Worm (Caenorhabditis elegans) whole organism, L3 larva: ENCODE data around the gene ctsa-1.1.
A peak's percentile ranks its signal among the peaks of the same experiment; 100 is the strongest.

Source experiments
- R02D3.7 ChIP-seq: fragments of 150-350 bp; optimal IDR thresholded peaks from 2 replicates; lab custom pipeline; 2014; ENCODE audit warnings: missing biosample characterization, missing genetic modification characterization
- ZK546.5 ChIP-seq: sonication (generic microtip); optimal IDR thresholded peaks from 2 replicates; lab custom pipeline; 2017; ENCODE audit warnings: missing biosample characterization, missing genetic modification characterization
- aly-2 ChIP-seq: fragments of 150-350 bp; optimal IDR thresholded peaks from 2 replicates; lab custom pipeline; 2014; ENCODE audit warnings: missing biosample characterization, missing genetic modification characterization
- ama-1 ChIP-seq: fragments of 150-350 bp; optimal IDR thresholded peaks from 2 replicates; lab custom pipeline; 2018
- ceh-28 ChIP-seq: fragments of 150-350 bp; optimal IDR thresholded peaks from 2 replicates; lab custom pipeline; 2014; ENCODE audit warnings: missing biosample characterization, missing genetic modification reagents, missing genetic modification characterization
- ceh-82 ChIP-seq: fragments of 150-350 bp; optimal IDR thresholded peaks from 2 replicates; lab custom pipeline; 2014; ENCODE audit warnings: missing biosample characterization, missing genetic modification characterization
- ceh-9 ChIP-seq: sonication (generic microtip); optimal IDR thresholded peaks from 2 replicates; lab custom pipeline; 2018; ENCODE audit warnings: missing biosample characterization, missing genetic modification characterization
- daf-12 ChIP-seq: fragments of 150-350 bp; optimal IDR thresholded peaks from 2 replicates; lab custom pipeline; 2014; ENCODE audit warnings: missing biosample characterization, missing genetic modification reagents, missing genetic modification characterization
- egl-5 ChIP-seq: fragments of 150-350 bp; optimal IDR thresholded peaks from 2 replicates; lab custom pipeline; 2017; ENCODE audit warnings: missing biosample characterization, missing genetic modification reagents, missing genetic modification characterization, inconsistent platforms
- elt-2 ChIP-seq: sonication (generic microtip); optimal IDR thresholded peaks from 2 replicates; lab custom pipeline; 2016; ENCODE audit warnings: missing genetic modification reagents, mild to moderate bottlenecking, missing genetic modification characterization, missing compliant biosample characterization
- elt-3 ChIP-seq, 3 experiments: fragments of 150-350 bp in 1 of 3; sonication (generic microtip) in 2 of 3; optimal IDR thresholded peaks; 2 replicates in 2 of 3; 4 replicates in 1 of 3; lab custom pipeline; 2014 to 2017; ENCODE audit warnings: missing biosample characterization in 3 of 3, missing genetic modification characterization in 3 of 3
- eor-1 ChIP-seq, 2 experiments: fragments of 150-350 bp; optimal IDR thresholded peaks; 2 replicates each; lab custom pipeline; 2014 to 2018; ENCODE audit warnings: missing biosample characterization in 2 of 2, missing genetic modification characterization in 2 of 2
- fos-1 ChIP-seq: fragments of 150-350 bp; optimal IDR thresholded peaks from 2 replicates; lab custom pipeline; 2014; ENCODE audit warnings: missing biosample characterization, missing genetic modification characterization
- hmg-11 ChIP-seq: sonication (generic microtip); optimal IDR thresholded peaks from 2 replicates; lab custom pipeline; 2016; ENCODE audit warnings: missing genetic modification characterization, missing compliant biosample characterization
- lin-15B ChIP-seq: fragments of 150-350 bp; optimal IDR thresholded peaks from 2 replicates; lab custom pipeline; 2014; ENCODE audit warnings: missing biosample characterization, missing genetic modification characterization
- lin-39 ChIP-seq: fragments of 150-350 bp; optimal IDR thresholded peaks from 2 replicates; lab custom pipeline; 2018; ENCODE audit warnings: missing biosample characterization, missing genetic modification reagents, missing genetic modification characterization
- lsy-12 ChIP-seq: sonication (generic microtip); optimal IDR thresholded peaks from 2 replicates; lab custom pipeline; 2016; ENCODE audit warnings: mild to moderate bottlenecking, missing genetic modification characterization, missing compliant biosample characterization
- mml-1 ChIP-seq: fragments of 150-350 bp; sonication (generic microtip); optimal IDR thresholded peaks from 3 replicates; lab custom pipeline; 2014; ENCODE audit warnings: missing biosample characterization, missing genetic modification characterization
- nfya-1 ChIP-seq: sonication (generic microtip); optimal IDR thresholded peaks from 2 replicates; lab custom pipeline; 2017; ENCODE audit warnings: missing genetic modification characterization, mild to moderate bottlenecking, missing compliant biosample characterization, antibody characterized with exemption, moderate library complexity; ENCODE audit not compliant: insufficient read depth
- nhr-11 ChIP-seq: fragments of 150-350 bp; optimal IDR thresholded peaks from 2 replicates; lab custom pipeline; 2014; ENCODE audit warnings: missing biosample characterization, missing genetic modification characterization
- nhr-25 ChIP-seq: sonication (generic microtip); optimal IDR thresholded peaks from 2 replicates; lab custom pipeline; 2017; ENCODE audit warnings: missing biosample characterization, missing genetic modification characterization
- nhr-28 ChIP-seq: fragments of 150-350 bp; optimal IDR thresholded peaks from 2 replicates; lab custom pipeline; 2014; ENCODE audit warnings: missing biosample characterization, missing genetic modification characterization
- nhr-43 ChIP-seq: sonication (generic microtip); optimal IDR thresholded peaks from 2 replicates; lab custom pipeline; 2016; ENCODE audit warnings: mild to moderate bottlenecking, missing genetic modification characterization, missing compliant biosample characterization; ENCODE audit not compliant: poor library complexity, severe bottlenecking
- nhr-67 ChIP-seq: fragments of 150-350 bp; optimal IDR thresholded peaks from 2 replicates; lab custom pipeline; 2014; ENCODE audit warnings: missing biosample characterization, missing genetic modification characterization
- nhr-76 ChIP-seq: fragments of 150-350 bp; sonication (generic microtip); optimal IDR thresholded peaks from 5 replicates; lab custom pipeline; 2014; ENCODE audit warnings: missing biosample characterization, missing genetic modification characterization
- pha-4 ChIP-seq: fragments of 150-350 bp; optimal IDR thresholded peaks from 2 replicates; lab custom pipeline; 2014; ENCODE audit warnings: missing biosample characterization, missing genetic modification reagents, missing genetic modification characterization
- sea-2 ChIP-seq: fragments of 150-350 bp; sonication (generic microtip); optimal IDR thresholded peaks from 4 replicates; lab custom pipeline; 2014; ENCODE audit warnings: missing biosample characterization, missing genetic modification reagents, missing genetic modification characterization
- snpc-4 ChIP-seq: fragments of 150-350 bp; optimal IDR thresholded peaks from 2 replicates; lab custom pipeline; 2014; ENCODE audit warnings: missing biosample characterization, missing genetic modification characterization
- unc-62 ChIP-seq: fragments of 150-350 bp; sonication (generic microtip); optimal IDR thresholded peaks from 4 replicates; lab custom pipeline; 2014; ENCODE audit warnings: missing biosample characterization, missing genetic modification reagents, missing genetic modification characterization
- zag-1 ChIP-seq: fragments of 150-350 bp; optimal IDR thresholded peaks from 2 replicates; lab custom pipeline; 2014; ENCODE audit warnings: missing biosample characterization, missing genetic modification characterization
- ztf-11 ChIP-seq: fragments of 150-350 bp; optimal IDR thresholded peaks from 2 replicates; lab custom pipeline; 2014; ENCODE audit warnings: missing biosample characterization, missing genetic modification characterization
- ztf-4 ChIP-seq: fragments of 150-350 bp; optimal IDR thresholded peaks from 2 replicates; lab custom pipeline; 2014; ENCODE audit warnings: missing biosample characterization, missing genetic modification characterization

ctsa-1.1 gene

DNA sequence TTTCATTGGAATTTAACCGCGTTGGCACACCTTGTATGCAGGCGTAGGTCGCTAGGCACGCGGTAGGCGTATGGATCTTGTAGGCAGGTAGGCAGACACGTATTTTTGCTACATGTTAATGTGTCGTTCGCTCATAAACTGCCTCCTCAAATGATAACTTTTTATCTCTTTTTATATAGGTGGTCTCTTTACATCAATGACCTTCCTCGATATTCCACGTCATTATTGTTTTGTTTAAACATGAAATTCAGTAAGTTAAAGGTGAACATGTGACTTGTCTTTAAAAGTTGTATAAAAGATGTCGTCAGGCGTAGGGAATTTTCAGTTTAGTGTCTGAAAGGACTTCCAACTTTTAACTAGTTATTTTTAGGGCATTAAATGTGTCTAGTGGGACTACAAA is 10.2 kb downstream of the ctsa-1.1 start:
- TF ChIP-seq nhr-25 (tag; lab: Kevin White, UChicago) (peak; percentile 66), nhr-43 (tag; lab: Kevin White, UChicago) (peak; percentile 12), elt-2 (tag; lab: Kevin White, UChicago) (no peak), ama-1 (peak; percentile 23), nhr-76 (tag; lab: Kevin White, UChicago) (no peak)

DNA sequence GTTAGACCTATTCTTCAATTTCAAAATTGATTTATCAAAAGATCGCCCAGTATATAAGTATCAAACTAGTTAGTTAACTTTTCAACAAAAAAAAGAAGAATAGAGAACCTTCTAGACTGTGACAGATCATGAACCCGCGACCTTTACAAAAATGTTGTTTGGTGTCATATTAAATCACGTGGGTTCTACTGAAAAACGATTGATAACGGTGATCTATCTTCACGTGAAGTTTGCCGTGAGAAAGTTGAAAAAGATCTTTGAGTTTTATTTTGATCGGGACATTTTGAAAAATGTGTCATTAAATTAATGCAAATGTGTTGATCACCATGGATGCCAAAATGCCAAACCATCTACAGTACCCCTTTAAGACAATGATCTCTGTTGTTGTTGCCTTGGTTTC is 10.9 kb downstream of the ctsa-1.1 start:
- TF ChIP-seq nhr-25 (tag; lab: Kevin White, UChicago) (peak; percentile 68), nhr-43 (tag; lab: Kevin White, UChicago) (peak; percentile 57), snpc-4 (tag; lab: Kevin White, UChicago) (no peak), ztf-4 (peak; percentile 6), sea-2 (no peak), lsy-12 (peak; percentile 54)

DNA sequence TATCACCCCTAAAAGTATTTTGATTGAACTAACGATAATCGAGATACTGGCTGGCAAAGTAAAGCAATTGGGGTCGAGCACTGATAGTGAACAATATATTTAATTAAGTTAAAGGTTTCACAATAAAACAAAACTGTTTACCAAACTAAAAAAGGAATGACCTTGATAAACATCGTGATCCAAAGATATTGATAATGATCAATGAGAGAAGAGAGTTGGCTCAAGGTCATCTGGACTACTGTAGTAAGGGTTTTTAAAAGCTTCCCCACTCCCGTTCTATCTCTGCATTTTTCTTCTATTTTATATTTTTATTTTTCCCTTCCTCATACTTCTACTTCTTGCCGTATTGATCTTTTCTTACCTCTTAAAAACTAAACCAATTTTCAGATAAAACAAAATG is 12.1 kb downstream of the ctsa-1.1 start, which contains the start of gene F41C3.2:
Gene F41C3.2 (plus strand): TSS at position 388 of the 400 bp plus-strand sequence.
- TF ChIP-seq lin-15B (tag; lab: Kevin White, UChicago) (no peak), nhr-28 (tag; lab: Kevin White, UChicago) (no peak), aly-2 (no peak), nhr-43 (tag; lab: Kevin White, UChicago) (no peak), lin-39 (tag; lab: Kevin White, UChicago) (no peak), ztf-11 (tag; lab: Kevin White, UChicago) (no peak), egl-5 (tag; lab: Kevin White, UChicago) (no peak), daf-12 (tag; lab: Kevin White, UChicago) (no peak), nhr-67 (no peak), hmg-11 (no peak), elt-3 (tag; optimal IDR thresholded peaks at IDR 0.05; lab: Kevin White, UChicago) (peak in 1 of 3 experiments; percentile 2), nhr-11 (tag; lab: Kevin White, UChicago) (no peak), nhr-25 (tag; lab: Kevin White, UChicago) (peak; percentile 46), pha-4 (tag; lab: Kevin White, UChicago) (no peak), eor-1 (tag; optimal IDR thresholded peaks at IDR 0.05; lab: Kevin White, UChicago) (no peak), ZK546.5 (tag; lab: Kevin White, UChicago) (no peak)
- TF ChIP-seq, all 47 proteins: peak for 2

DNA sequence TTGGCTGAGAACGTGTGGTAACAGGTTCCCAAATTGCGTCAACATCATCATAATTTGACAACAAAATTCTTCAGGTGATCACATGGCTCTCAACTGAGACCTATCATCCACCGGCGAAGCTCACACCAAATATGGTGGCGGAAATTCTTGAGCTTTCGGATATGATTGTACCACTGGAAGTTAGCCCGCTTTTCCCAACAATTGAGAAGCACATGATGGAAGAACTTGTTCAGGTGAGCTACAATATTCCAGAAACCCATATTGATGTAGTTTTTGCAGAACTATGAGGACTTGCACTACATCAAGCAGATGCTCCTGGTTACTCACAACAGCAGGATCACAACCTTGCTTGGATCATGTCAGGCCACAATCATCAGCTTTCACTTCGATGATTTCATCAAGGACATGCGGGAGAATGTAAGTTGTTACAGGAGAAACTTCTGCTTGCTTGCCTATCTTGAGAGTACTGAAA is 14.8 kb downstream of the ctsa-1.1 start, which contains the start of gene F41C3.1:
Gene F41C3.1 (plus strand): TSS at position 51 of the 472 bp plus-strand sequence.
- TF ChIP-seq nhr-28 (tag; lab: Kevin White, UChicago) (no peak), nfya-1 (tag; lab: Kevin White, UChicago) (no peak), ceh-82 (tag; lab: Kevin White, UChicago) (no peak), ceh-28 (tag; lab: Kevin White, UChicago) (no peak)

DNA sequence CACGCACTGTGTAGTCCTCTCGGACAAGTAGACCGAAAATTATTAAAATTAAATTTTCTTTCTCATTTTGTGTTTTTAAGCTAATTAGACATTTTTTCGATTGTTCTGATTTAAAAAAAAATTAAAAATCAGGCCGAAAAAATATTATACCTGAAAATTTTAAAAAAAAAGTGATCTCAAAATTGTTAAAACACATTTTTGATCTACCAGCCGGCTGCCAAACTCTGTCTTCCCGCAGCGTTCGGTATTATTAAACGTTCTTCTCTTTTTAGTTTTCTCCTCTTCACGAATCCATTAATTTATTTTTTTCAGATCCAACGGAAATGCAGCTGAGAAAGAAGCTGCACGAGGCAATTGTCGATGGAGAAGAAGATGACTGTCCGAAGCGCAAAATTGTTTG is 15.7 kb downstream of the ctsa-1.1 start, which contains the start of gene C27D9.1:
Gene C27D9.1 (plus strand): TSS at position 281 of the 400 bp plus-strand sequence.
- TF ChIP-seq daf-12 (tag; lab: Kevin White, UChicago) (no peak), fos-1 (no peak), lin-39 (tag; lab: Kevin White, UChicago) (no peak), unc-62 (GFP tag; lab: Kevin White, UChicago) (no peak), ceh-9 (tag; lab: Kevin White, UChicago) (no peak), mml-1 (no peak), nhr-76 (tag; lab: Kevin White, UChicago) (no peak), lsy-12 (no peak), ama-1 (no peak), R02D3.7 (tag; lab: Kevin White, UChicago) (no peak), aly-2 (no peak)

DNA sequence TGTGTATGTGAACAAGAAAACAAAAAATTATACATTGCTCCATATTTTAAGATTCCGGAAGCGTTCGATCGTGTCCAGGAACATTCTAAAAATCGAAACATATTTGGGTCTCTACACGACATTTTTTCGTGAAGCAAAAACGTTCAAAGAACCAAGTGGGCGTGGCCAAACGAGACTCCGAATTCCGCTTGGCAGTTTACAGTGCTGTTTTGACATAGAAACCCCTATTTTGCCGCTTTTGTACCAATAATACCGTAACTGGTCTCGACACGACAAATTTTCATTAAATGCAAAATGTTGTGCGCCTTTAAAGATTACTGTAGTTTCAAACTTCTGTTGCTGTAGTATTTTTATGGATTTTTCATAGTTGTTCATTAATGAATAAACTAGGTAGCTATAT is 18.2 kb downstream of the ctsa-1.1 start:
- TF ChIP-seq zag-1 (tag; lab: Kevin White, UChicago) (no peak), elt-3 (tag; optimal IDR thresholded peaks at IDR 0.05; lab: Kevin White, UChicago) (no peak)
